Fruit fly (Drosophila melanogaster) whole organism, adult: Measurements from ENCODE around the gene Eip63F-1.

Experiments
- CG1620 ChIP-seq: fragments of 200-800 bp; sonication (Bioruptor generic); optimal IDR thresholded peaks from 2 replicates; lab custom pipeline; 2016; ENCODE audit warnings: missing biosample characterization, missing genetic modification characterization
- CG5204 ChIP-seq: fragments of 200-800 bp; sonication (Bioruptor generic); optimal IDR thresholded peaks from 2 replicates; lab custom pipeline; 2016; ENCODE audit warnings: missing biosample characterization, missing genetic modification characterization
- Crg-1 ChIP-seq: fragments of 200-800 bp; sonication (Bioruptor generic); optimal IDR thresholded peaks from 2 replicates; lab custom pipeline; 2016; ENCODE audit warnings: missing biosample characterization, missing genetic modification characterization
- bab1 ChIP-seq: fragments of 200-800 bp; sonication (Bioruptor generic); optimal IDR thresholded peaks from 3 replicates; lab custom pipeline; 2019; ENCODE audit warnings: missing biosample characterization, mild to moderate bottlenecking, missing genetic modification characterization, moderate library complexity
- cnc ChIP-seq, 2 experiments: fragments of >200 bp; optimal IDR thresholded peaks; 2 replicates each; lab custom pipeline; 2017

DNA sequence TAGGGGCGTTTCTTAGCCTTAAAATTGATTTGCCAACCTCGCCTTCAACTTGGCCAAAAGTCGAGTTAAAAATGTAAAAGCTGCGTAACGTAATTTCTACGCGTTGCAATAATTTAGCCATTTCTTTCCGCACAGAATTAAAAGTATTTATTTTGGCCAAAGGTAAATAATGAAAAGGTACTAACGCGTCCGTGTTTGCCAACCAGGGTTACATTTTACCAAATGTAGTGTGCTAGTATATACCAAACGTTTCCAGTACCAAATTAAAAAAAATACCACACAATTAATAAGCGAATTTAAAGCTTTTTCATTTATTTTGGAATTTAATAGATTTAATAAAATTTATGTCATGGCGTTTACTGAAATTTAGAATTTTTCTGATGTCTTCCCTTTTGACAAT, 36.4 kb downstream of the Eip63F-1 start, which contains the start of gene Ccz1:
- TF ChIP-seq cnc (optimal IDR thresholded peaks at IDR 0.05; lab: Kevin White, UChicago) (no peak), CG1620 (peak; percentile 82), CG5204 (GFP tag; lab: Kevin White, UChicago) (peak; percentile 58), bab1 (GFP tag; lab: Kevin White, UChicago) (peak; percentile 9), Crg-1 (GFP tag; lab: Kevin White, UChicago) (peak; percentile 91)
